Worm (Caenorhabditis elegans): ENCODE results near the gene cutl-12.

The cutl-12 gene

DNA sequence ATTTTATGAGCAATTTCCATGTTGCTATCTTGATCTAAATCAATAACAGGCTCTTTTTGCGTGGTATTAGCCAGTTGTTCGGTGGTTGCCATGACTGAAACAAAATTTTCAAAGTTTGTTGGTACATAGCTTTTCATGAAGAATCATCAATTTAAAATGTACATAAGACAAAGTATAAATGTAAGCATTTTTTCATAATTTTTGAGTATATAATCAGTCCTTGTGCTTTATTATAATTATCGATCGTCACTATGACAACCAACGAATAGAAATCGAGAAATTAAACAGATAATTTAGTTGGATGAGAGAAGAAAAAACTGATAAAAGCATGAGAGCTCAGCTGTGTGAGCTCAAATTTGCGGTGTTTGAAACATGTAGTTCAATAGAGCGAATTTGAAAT, 12.4 kb downstream of the cutl-12 start, which contains the start of gene T22C8.3:
Gene T22C8.3 (minus strand): TSS at position 101 of the 400 bp plus-strand sequence.
- TF ChIP-seq sea-1 (GFP tag; conservative IDR thresholded peaks at IDR 0.05): no peak
- TF ChIP-seq hmbx-1 (tag; optimal IDR thresholded peaks at IDR 0.05): no peak
- no peak for TF ChIP-seq tra-4 (tag; optimal IDR thresholded peaks at IDR 0.05)
- TF ChIP-seq B0310.2 (tag; optimal IDR thresholded peaks at IDR 0.05): no peak
- TF ChIP-seq hmg-4 (GFP tag; optimal IDR thresholded peaks at IDR 0.05): no peak
- no peak for TF ChIP-seq F13C5.2 (tag; optimal IDR thresholded peaks at IDR 0.05)
- no peak for TF ChIP-seq pes-1 (GFP tag; IDR thresholded peaks at IDR 0.05)
- no peak for TF ChIP-seq flt-1 (GFP tag; IDR thresholded peaks at IDR 0.05)
- TF ChIP-seq tbx-11 (GFP tag; IDR thresholded peaks at IDR 0.05): no peak

DNA sequence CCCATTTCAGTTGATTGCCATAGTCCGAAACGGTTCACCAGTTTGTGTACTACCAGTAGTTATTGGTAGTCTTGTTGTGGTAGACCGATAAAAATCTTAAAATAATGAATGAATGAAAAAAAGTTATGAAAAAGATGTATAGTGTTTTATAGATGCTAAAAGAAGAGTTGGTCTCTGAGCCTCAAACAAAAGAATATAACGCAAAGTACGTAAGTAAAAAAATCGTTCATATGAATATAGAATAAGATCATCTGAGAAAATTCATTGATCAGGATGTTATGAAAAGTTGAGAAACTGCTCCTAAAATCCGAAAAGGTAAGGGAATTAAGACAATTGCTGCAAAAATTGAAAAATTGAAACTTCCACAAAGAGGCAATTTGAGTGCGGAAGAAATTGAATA, 16.8 kb downstream of the cutl-12 start, which contains the start of gene chhy-1:
Gene chhy-1 (minus strand): TSS at position 101 of the 400 bp plus-strand sequence.
- TF ChIP-seq sea-1 (GFP tag; conservative IDR thresholded peaks at IDR 0.05) (no peak), hnd-1 (tag; optimal IDR thresholded peaks at IDR 0.05) (no peak), F13C5.2 (tag; optimal IDR thresholded peaks at IDR 0.05) (no peak), tra-4 (tag; optimal IDR thresholded peaks at IDR 0.05) (no peak), pes-1 (GFP tag; IDR thresholded peaks at IDR 0.05) (no peak), ceh-36 (tag; optimal IDR thresholded peaks at IDR 0.05) (no peak), hmg-4 (GFP tag; optimal IDR thresholded peaks at IDR 0.05) (no peak), ama-1 (optimal IDR thresholded peaks at IDR 0.05) (no peak), aly-1 (tag; optimal IDR thresholded peaks at IDR 0.05) (no peak), ets-7 (tag; optimal IDR thresholded peaks at IDR 0.05) (no peak), tbx-37 (GFP tag; conservative IDR thresholded peaks at IDR 0.05) (no peak), hmbx-1 (tag; optimal IDR thresholded peaks at IDR 0.05) (no peak), ceh-13 (GFP tag; optimal IDR thresholded peaks at IDR 0.05) (no peak), B0310.2 (tag; optimal IDR thresholded peaks at IDR 0.05) (no peak), tbx-11 (GFP tag; IDR thresholded peaks at IDR 0.05) (no peak), scrt-1 (GFP tag; IDR thresholded peaks at IDR 0.05) (no peak), flt-1 (GFP tag; IDR thresholded peaks at IDR 0.05) (no peak)

- TF ChIP-seq ama-1 (optimal IDR thresholded peaks at IDR 0.05) (no peak), pes-1 (GFP tag; IDR thresholded peaks at IDR 0.05) (no peak), hnd-1 (tag; optimal IDR thresholded peaks at IDR 0.05) (no peak), tra-4 (tag; optimal IDR thresholded peaks at IDR 0.05) (no peak), sea-1 (GFP tag; conservative IDR thresholded peaks at IDR 0.05) (no peak), ets-7 (tag; optimal IDR thresholded peaks at IDR 0.05) (no peak), B0310.2 (tag; optimal IDR thresholded peaks at IDR 0.05) (no peak), tbx-11 (GFP tag; IDR thresholded peaks at IDR 0.05) (no peak)
These were observed 18.1 kb downstream of the cutl-12 start for ce11 chrII:8616155-8616554.

DNA sequence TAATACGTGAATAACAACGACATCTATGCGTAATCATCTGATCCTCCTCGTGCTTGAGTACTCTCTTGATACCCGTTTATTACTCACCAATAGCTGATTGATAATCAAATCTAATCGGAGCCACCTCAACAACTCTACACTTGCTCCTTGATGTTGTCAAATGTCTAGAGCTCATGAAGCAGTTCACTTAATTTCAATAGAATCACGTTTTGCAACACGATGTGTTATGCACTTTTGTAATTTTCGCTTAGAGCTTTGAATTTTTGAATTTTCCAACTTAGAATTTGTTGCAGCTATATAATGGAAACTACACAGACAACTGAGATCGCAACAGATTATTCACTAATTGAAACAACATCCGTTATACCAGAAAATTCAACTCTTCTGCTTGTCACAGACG, 21.8 kb downstream of the cutl-12 start, which contains the start of gene T22C8.1:
Gene T22C8.1 (plus strand): TSS at position 301 of the 400 bp plus-strand sequence.
- TF ChIP-seq tbx-11 (GFP tag; IDR thresholded peaks at IDR 0.05) (no peak), tra-4 (tag; optimal IDR thresholded peaks at IDR 0.05) (no peak), sea-1 (GFP tag; conservative IDR thresholded peaks at IDR 0.05) (no peak), ceh-13 (GFP tag; optimal IDR thresholded peaks at IDR 0.05) (no peak), F13C5.2 (tag; optimal IDR thresholded peaks at IDR 0.05) (no peak), flt-1 (GFP tag; IDR thresholded peaks at IDR 0.05) (no peak), tbx-37 (GFP tag; conservative IDR thresholded peaks at IDR 0.05) (no peak), B0310.2 (tag; optimal IDR thresholded peaks at IDR 0.05) (no peak), pes-1 (GFP tag; IDR thresholded peaks at IDR 0.05) (no peak), scrt-1 (GFP tag; IDR thresholded peaks at IDR 0.05) (no peak), hmbx-1 (tag; optimal IDR thresholded peaks at IDR 0.05) (no peak), aly-1 (tag; optimal IDR thresholded peaks at IDR 0.05) (no peak)

DNA sequence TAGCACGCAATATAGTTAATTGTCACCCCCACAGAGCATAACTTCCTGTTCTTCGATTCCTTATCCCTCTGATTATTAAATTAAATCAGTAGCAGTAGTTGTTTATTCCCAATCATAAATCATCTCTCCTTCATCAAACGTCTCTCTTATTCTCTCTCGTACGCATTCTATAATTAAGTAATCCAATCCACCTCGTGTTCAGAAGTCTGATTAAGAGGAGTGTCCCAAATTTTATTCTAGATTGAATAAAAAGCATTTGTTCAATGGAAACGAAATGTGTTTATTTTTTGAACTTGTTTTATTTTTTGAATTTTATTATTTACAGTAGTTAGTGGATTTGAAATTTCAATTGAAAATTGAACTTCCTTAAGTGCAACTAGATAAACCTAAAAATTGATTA, 23.0 kb downstream of the cutl-12 start:
- no peak for TF ChIP-seq tbx-37 (GFP tag; conservative IDR thresholded peaks at IDR 0.05)
- TF ChIP-seq hmbx-1 (tag; optimal IDR thresholded peaks at IDR 0.05): no peak

ce11 chrII:8610585-8610984, 23.7 kb downstream of the cutl-12 start:
- TF ChIP-seq F13C5.2 (tag; optimal IDR thresholded peaks at IDR 0.05): no peak
- no peak for TF ChIP-seq ama-1 (optimal IDR thresholded peaks at IDR 0.05)
- no peak for TF ChIP-seq ets-7 (tag; optimal IDR thresholded peaks at IDR 0.05)
- TF ChIP-seq tbx-37 (GFP tag; conservative IDR thresholded peaks at IDR 0.05): no peak
- no peak for TF ChIP-seq scrt-1 (GFP tag; IDR thresholded peaks at IDR 0.05)

- TF ChIP-seq tra-4 (tag; optimal IDR thresholded peaks at IDR 0.05) (no peak), hmbx-1 (tag; optimal IDR thresholded peaks at IDR 0.05) (no peak), scrt-1 (GFP tag; IDR thresholded peaks at IDR 0.05) (no peak), ceh-13 (GFP tag; optimal IDR thresholded peaks at IDR 0.05) (no peak), sea-1 (GFP tag; conservative IDR thresholded peaks at IDR 0.05) (no peak), tbx-37 (GFP tag; conservative IDR thresholded peaks at IDR 0.05) (no peak), flt-1 (GFP tag; IDR thresholded peaks at IDR 0.05) (no peak), ama-1 (optimal IDR thresholded peaks at IDR 0.05) (no peak), pes-1 (GFP tag; IDR thresholded peaks at IDR 0.05) (no peak), aly-1 (tag; optimal IDR thresholded peaks at IDR 0.05) (no peak), tbx-11 (GFP tag; IDR thresholded peaks at IDR 0.05) (no peak), ceh-36 (tag; optimal IDR thresholded peaks at IDR 0.05) (no peak), hmg-4 (GFP tag; optimal IDR thresholded peaks at IDR 0.05) (no peak), B0310.2 (tag; optimal IDR thresholded peaks at IDR 0.05) (no peak), ets-7 (tag; optimal IDR thresholded peaks at IDR 0.05) (no peak), hnd-1 (tag; optimal IDR thresholded peaks at IDR 0.05) (no peak), F13C5.2 (tag; optimal IDR thresholded peaks at IDR 0.05) (no peak)
These were observed 24.2 kb downstream of the cutl-12 start, which contains the start of gene F28C6.9 for ce11 chrII:8610085-8610484. F28C6.9 (minus strand) TSS chrII:8610185.

ce11 chrII:8607662-8608061, 26.6 kb downstream of the cutl-12 start, which contains the start of gene F28C6.10:
F28C6.10 (plus strand) TSS chrII:8607962.
- TF ChIP-seq B0310.2 (tag; optimal IDR thresholded peaks at IDR 0.05): no peak
- no peak for TF ChIP-seq tbx-37 (GFP tag; conservative IDR thresholded peaks at IDR 0.05)
- no peak for TF ChIP-seq hnd-1 (tag; optimal IDR thresholded peaks at IDR 0.05)
- no peak for TF ChIP-seq tbx-11 (GFP tag; IDR thresholded peaks at IDR 0.05)
- no peak for TF ChIP-seq hmbx-1 (tag; optimal IDR thresholded peaks at IDR 0.05)
- no peak for TF ChIP-seq aly-1 (tag; optimal IDR thresholded peaks at IDR 0.05)
- no peak for TF ChIP-seq hmg-4 (GFP tag; optimal IDR thresholded peaks at IDR 0.05)
- no peak for TF ChIP-seq pes-1 (GFP tag; IDR thresholded peaks at IDR 0.05)
- TF ChIP-seq ets-7 (tag; optimal IDR thresholded peaks at IDR 0.05): no peak
- TF ChIP-seq flt-1 (GFP tag; IDR thresholded peaks at IDR 0.05): no peak
- TF ChIP-seq ceh-13 (GFP tag; optimal IDR thresholded peaks at IDR 0.05): no peak
- no peak for TF ChIP-seq scrt-1 (GFP tag; IDR thresholded peaks at IDR 0.05)
- no peak for TF ChIP-seq tra-4 (tag; optimal IDR thresholded peaks at IDR 0.05)
- TF ChIP-seq sea-1 (GFP tag; conservative IDR thresholded peaks at IDR 0.05): no peak
- TF ChIP-seq F13C5.2 (tag; optimal IDR thresholded peaks at IDR 0.05): no peak
- TF ChIP-seq ama-1 (optimal IDR thresholded peaks at IDR 0.05): no peak
- no peak for TF ChIP-seq ceh-36 (tag; optimal IDR thresholded peaks at IDR 0.05)

Measured in whole organism, early embryonic.